Worm (Caenorhabditis elegans) whole organism, early embryonic: ENCODE results near the gene bud-31.

Source experiments
- F13C5.2 ChIP-seq: sonication (generic microtip); optimal IDR thresholded peaks from 2 replicates; lab custom pipeline; 2017; ENCODE audit warnings: mild to moderate bottlenecking, missing genetic modification characterization, inconsistent platforms, missing compliant biosample characterization
- ama-1 ChIP-seq: fragments of 150-350 bp; optimal IDR thresholded peaks from 2 replicates; lab custom pipeline; 2014
- flt-1 ChIP-seq: fragments of 200-800 bp; sonication (Bioruptor generic); IDR thresholded peaks from 2 replicates; pipeline ENCODE4 v1.3.6; 2022; ENCODE audit warnings: missing genetic modification characterization, missing compliant biosample characterization
- hnd-1 ChIP-seq: sonication (generic microtip); optimal IDR thresholded peaks from 2 replicates; lab custom pipeline; 2016; ENCODE audit warnings: missing genetic modification characterization, missing compliant biosample characterization
- scrt-1 ChIP-seq: fragments of 200-800 bp; sonication (Bioruptor generic); IDR thresholded peaks from 2 replicates; pipeline ENCODE4 v1.3.6; 2022; ENCODE audit warnings: missing genetic modification characterization, missing compliant biosample characterization
- sea-1 ChIP-seq: fragments of 200-800 bp; sonication (Bioruptor generic); conservative IDR thresholded peaks from 2 replicates; pipeline ENCODE4 v1.3.6; 2022; ENCODE audit warnings: missing genetic modification characterization, missing compliant biosample characterization
- tbx-37 ChIP-seq: fragments of 200-800 bp; sonication (Bioruptor generic); conservative IDR thresholded peaks from 2 replicates; pipeline ENCODE4 v1.3.6; 2022; ENCODE audit warnings: missing genetic modification reagents, missing genetic modification characterization, missing compliant biosample characterization
- tra-4 ChIP-seq: sonication (generic microtip); optimal IDR thresholded peaks from 2 replicates; lab custom pipeline; 2017; ENCODE audit warnings: missing genetic modification characterization, missing compliant biosample characterization

DNA sequence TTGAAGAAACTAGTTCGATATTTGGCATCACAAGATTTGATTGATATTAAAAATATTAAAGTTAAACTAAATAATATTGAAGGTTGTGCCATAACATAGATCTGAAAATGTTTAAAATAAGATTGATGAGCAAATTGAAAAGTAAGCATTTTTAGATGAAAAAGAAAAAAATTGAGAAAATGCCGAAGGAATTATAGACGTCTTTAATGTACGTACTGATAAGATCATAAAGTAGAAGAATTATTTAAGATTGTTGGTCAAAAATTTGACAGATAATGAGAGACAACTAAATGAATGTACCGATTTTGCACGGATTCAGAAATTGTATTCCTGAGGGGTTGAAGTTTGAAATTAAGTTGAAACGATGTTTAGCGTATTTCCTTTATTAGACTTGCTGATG lies 23.9 kb upstream of the bud-31 start, which contains the start of gene ncx-7:
- TF ChIP-seq scrt-1 (GFP tag; lab: Robert Waterston, UW) (no peak), F13C5.2 (tag; lab: Kevin White, UChicago) (no peak), flt-1 (no peak), tra-4 (no peak), ama-1 (lab: Kevin White, UChicago) (no peak), hnd-1 (tag; lab: Kevin White, UChicago) (no peak), tbx-37 (GFP tag; lab: Robert Waterston, UW) (no peak), sea-1 (GFP tag; lab: Robert Waterston, UW) (no peak)
